Fruit fly (Drosophila melanogaster): ENCODE results near the gene CG15169.
A peak's percentile ranks its signal among the peaks of the same experiment; 100 is the strongest.

CG15169 gene

DNA sequence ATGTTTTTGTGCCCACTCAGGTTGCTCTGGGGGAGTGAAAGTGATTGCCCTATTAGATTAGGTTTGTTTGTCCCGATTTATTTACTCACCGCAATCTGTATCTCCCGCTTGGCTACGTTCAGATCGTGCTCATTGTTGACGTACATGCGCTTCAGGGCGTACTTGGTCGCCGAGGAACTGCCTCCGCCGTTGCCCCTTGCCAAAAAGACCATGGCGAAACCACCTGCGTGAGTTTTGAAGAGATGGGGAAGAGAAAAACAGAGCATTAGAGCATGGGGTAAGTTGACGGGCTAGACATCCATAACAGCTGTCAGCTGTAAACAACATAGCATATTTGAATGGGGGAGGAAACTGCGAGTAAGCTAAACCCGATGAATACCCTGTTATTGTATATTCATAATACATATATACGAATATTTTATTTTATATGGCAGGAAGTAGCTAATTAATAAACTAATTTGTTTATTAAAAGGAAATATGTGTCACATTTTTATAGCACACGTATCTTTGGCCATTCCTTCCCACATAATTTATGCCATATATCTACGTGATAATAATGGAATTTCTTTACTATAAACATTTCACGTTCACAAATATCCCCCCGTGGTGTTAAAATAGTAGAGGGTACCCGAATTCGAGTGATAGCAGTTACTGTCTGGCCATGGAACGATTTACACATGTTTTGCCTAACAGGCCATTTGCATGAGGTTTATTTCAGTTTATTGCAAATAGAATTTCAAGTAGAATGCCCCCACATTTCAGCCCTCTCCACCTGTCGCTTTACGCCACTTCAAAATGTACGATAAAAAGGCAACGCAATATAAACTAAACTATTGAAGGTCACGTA lies 25.2 kb upstream of the CG15169 start:
- TF ChIP-seq noc (tag; optimal IDR thresholded peaks at IDR 0.05) = peak; percentile 77

DNA sequence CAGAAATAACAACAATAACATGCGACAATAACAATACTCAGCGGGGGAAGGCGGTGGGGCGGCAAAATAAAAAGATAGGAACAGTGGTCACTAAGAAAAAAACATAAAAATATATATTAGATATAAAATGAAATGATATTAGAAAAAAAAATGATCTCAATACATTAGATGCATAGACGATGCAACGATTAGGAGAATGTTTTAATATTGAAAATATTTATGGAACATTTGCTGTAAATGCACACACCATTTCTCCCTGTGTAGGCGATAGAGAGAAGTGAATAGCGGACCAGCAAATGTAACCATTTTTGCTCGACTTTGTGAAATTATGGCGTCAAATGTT lies 24.6 kb upstream of the CG15169 start:
- TF ChIP-seq noc (tag; optimal IDR thresholded peaks at IDR 0.05) = peak; percentile 69

DNA sequence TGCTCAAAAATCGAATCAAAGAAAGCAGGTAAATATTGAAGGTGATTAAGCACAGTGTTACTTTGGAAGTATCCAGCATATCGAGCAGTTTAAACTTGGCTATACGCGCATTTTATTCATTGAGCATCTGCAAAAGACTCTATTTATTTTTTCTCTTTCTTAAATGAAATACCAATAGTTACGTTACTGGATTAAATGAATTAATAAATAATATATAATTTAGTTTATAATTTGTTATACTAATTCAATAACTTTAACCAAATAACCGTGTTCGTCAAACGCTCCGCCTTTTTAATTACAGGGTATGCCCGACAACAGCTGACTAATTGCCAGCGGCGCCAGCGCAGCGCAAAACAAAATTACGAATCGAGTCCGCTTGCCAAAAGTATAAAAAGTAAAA lies 24.0 kb upstream of the CG15169 start:
- TF ChIP-seq noc (tag; optimal IDR thresholded peaks at IDR 0.05) = peak; percentile 60

dm6 chr2L:18967897-18968296 lies 22.9 kb upstream of the CG15169 start:
- TF ChIP-seq noc (tag; optimal IDR thresholded peaks at IDR 0.05) = no peak

- TF ChIP-seq noc (tag; optimal IDR thresholded peaks at IDR 0.05) = no peak
These were observed 22.3 kb upstream of the CG15169 start, which contains the start of the genes Nak and Tango6 for dm6 chr2L:18968370-18969105. Gene Nak, minus strand, starts transcription at chr2L:18968744. Gene Tango6, plus strand, starts transcription at chr2L:18969028.

DNA sequence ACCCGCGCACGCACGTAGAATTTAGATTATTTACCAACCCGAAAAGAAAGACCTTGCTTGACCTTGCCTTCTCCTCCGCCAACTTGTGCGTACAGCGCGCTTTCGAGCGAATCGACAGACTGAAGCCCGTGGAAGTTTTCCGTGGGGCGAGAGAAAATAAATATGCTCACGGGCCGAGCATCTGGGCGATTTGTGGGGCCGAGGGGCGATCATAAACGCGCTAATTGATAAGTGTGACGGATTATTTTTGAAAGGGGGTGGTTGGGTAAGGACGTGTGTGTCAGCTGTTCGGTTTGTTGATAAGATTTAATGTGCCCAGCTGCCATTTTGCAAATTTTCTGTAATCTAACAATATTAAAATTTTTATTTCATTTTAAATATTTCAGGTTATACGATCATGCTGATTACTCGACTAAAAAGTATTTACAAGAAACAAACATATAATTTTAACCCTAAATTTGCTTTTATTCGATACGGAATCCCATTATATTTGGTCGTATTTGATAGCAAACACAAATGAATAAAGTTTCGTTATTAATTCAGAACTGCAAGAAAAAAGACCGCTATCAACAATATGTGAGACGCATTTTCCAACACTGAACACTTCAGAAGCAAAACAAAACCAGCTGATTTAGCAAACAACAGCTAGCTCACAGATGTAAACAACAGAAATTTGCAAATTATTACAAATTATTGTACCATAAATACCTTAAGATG lies 16.6 kb upstream of the CG15169 start, which contains the start of the genes L2HGDH and CG10431:
L2HGDH (minus strand) TSS at position 386 of the 717 bp plus-strand sequence.
CG10431 (plus strand) TSS at position 648 of the 717 bp plus-strand sequence.
- TF ChIP-seq noc (tag; optimal IDR thresholded peaks at IDR 0.05) = peak; percentile 78

DNA sequence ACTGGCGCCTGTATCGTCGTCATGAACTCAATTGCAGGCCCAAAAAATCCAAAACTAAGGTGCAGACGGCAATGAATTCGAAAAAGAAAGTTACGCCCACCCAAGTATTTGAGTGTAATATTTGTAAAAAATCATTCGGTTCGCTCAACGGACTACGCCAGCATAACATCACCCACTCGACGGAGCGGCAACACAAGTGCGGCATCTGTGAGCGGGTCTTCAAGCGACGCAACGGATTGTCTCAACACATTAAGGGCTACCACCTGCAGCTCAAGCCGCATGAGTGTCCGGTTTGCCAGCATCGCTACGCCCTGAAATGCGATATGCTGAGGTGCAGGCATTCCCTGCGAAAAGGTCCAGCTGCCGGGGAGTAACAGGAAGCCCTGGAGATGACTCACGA lies 14.1 kb upstream of the CG15169 start:
- no peak for TF ChIP-seq noc (tag; optimal IDR thresholded peaks at IDR 0.05)

DNA sequence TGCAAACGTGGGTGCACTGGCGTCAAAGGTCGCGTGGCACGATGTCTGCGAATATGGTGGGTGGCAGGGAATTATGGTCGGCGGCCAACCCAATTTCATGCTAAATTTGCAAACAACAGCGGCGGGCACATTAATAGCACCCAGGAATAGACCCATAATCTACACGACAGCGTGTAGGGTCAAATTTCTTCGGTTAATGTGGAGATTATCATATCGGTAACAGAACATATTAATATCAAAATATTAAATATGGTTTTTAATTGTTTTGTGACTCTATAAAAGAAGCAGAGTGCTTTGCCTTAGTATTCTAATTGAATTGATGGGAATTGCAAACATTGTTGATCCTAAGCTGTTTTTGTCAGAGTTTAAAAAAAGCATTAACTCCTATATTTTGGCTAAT lies 11.9 kb upstream of the CG15169 start:
- TF ChIP-seq noc (tag; optimal IDR thresholded peaks at IDR 0.05) = no peak

DNA sequence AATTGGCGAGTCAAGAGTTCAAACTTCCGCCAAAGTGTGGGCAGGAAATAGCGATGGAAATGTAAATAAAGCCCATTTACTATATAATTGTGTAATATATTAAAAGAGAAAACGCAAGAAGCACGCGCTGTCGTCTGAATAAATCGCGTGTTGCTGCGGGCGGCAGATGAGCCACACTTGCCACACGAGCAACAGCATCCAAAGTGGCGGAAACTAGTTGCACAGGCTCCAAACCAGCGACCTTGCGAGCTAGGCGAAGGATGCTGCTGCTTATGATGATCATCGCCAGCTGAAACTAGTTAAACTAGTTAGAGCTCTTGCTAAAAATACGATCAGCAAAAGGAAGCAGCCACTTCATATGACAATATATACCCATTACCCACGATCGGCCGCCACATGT lies 11.4 kb upstream of the CG15169 start:
- TF ChIP-seq noc (tag; optimal IDR thresholded peaks at IDR 0.05) = no peak

dm6 chr2L:18980982-18981381 lies 9.8 kb upstream of the CG15169 start:
- no peak for TF ChIP-seq noc (tag; optimal IDR thresholded peaks at IDR 0.05)

DNA sequence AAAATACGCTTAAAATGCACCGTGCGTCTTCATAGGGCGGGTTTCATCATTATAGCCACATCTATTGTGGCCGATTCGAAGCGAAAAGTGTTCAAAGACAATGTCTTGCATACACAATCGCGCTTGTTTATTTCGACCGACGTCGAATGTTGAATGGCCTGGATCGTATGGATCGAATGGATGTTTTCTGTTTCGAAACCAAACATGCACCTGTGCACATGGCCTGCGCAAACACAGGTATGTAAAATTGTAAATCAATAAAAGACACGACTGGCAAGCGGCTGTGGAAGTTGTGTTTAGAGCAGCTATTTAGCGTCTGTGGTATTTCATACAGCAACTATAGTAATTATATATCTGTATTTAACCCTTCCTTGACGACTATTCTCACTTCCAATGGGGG lies 9.3 kb upstream of the CG15169 start:
- no peak for TF ChIP-seq noc (tag; optimal IDR thresholded peaks at IDR 0.05)

DNA sequence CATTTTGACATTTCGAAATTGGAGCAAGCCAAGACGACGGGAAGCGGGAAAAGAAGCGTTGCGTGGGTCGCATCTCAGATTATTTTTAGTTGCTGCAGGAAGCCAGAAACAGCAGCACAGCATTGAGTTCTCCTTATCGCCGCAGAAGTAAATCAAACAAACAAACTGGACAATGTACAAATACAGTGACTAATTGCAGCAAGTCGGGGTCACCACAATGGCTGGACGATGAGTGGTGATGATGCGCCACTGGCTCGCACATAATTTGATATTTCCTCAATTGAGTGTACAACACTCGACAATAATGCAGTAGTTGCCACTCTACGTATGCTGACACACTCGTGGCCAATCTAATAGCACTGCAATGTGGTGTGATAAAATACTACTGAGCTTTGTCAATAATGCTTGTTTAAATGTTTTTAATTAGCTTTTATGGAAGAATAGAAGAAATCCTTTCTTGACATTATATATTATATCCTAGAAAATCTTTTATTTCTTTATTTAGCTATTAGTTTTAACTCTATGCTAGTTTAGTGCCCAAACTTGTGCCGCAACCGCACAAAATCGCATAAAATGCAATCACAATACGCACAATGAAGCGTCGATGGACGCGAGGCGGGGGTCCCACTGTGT lies 8.8 kb upstream of the CG15169 start:
- no peak for TF ChIP-seq noc (tag; optimal IDR thresholded peaks at IDR 0.05)

dm6 chr2L:18982826-18983758 lies 7.7 kb upstream of the CG15169 start:
- no peak for TF ChIP-seq noc (tag; optimal IDR thresholded peaks at IDR 0.05)

- no peak for TF ChIP-seq noc (tag; optimal IDR thresholded peaks at IDR 0.05)
These were observed 6.7 kb upstream of the CG15169 start for dm6 chr2L:18984158-18984557.
